1 fruit fly cellular context compared by ENCODE assay signal in genomic region chrX:7319053-7319702, dm6.
TF ChIP-seq lines count a peak whose summit lies in the region.

No protein-coding gene starts in this region.

TF ChIP-seq in whole organism, embryonic, 481 proteins besides CTCF, POLR2A, EP300 and RAD21 (continued from another document and continues in another):
- no peak for TF ChIP-seq YL-1 (GFP tag; optimal IDR thresholded peaks at IDR 0.05; lab: Kevin White, UChicago)
- no peak for TF ChIP-seq Opbp (GFP tag; IDR thresholded peaks at IDR 0.05; lab: Robert Waterston, UW; ENCODE audit: partially characterized antibody)
- TF ChIP-seq Eip74EF (GFP tag; optimal IDR thresholded peaks at IDR 0.05; lab: Kevin White, UChicago) = peak in 1 of 2 experiments; percentile 49
- peak; percentile 80 for TF ChIP-seq CG10209 (GFP tag; optimal IDR thresholded peaks at IDR 0.05; lab: Kevin White, UChicago)
- TF ChIP-seq hbn (GFP tag; IDR thresholded peaks at IDR 0.05; lab: Robert Waterston, UW; ENCODE audit: partially characterized antibody) = no peak
- TF ChIP-seq rib (GFP tag; IDR thresholded peaks at IDR 0.05; lab: Robert Waterston, UW) = no peak
- peak; percentile 79 for TF ChIP-seq Asciz (GFP tag; optimal IDR thresholded peaks at IDR 0.05; lab: Kevin White, UChicago)
- no peak for TF ChIP-seq Nf-YA (GFP tag; IDR thresholded peaks at IDR 0.05; lab: Robert Waterston, UW)
- TF ChIP-seq twi (tag; optimal IDR thresholded peaks at IDR 0.05; lab: Kevin White, UChicago) = peak; percentile 65
- peak; percentile 90 for TF ChIP-seq CG17361 (GFP tag; IDR thresholded peaks at IDR 0.05; lab: Robert Waterston, UW)
- no peak for TF ChIP-seq CG43689 (GFP tag; IDR thresholded peaks at IDR 0.05; lab: Robert Waterston, UW)
- TF ChIP-seq sens (GFP tag; lab: Kevin White, UChicago) = peak; percentile 98
- TF ChIP-seq Oli (tag; optimal IDR thresholded peaks at IDR 0.05; lab: Kevin White, UChicago) = peak; percentile 85
- peak; percentile 4 for TF ChIP-seq cwo (GFP tag; optimal IDR thresholded peaks at IDR 0.05; lab: Kevin White, UChicago)
- peak; percentile 8; the same call in 1 of the 2 replicates for TF ChIP-seq sim (GFP tag; IDR thresholded peaks at IDR 0.05; lab: Robert Waterston, UW)
- no peak for TF ChIP-seq mirr (GFP tag; optimal IDR thresholded peaks at IDR 0.05; lab: Kevin White, UChicago)
- peak; percentile 47 for TF ChIP-seq lbe (GFP tag; optimal IDR thresholded peaks at IDR 0.05; lab: Kevin White, UChicago)
- no peak for TF ChIP-seq Doc2 (GFP tag; IDR thresholded peaks at IDR 0.05; lab: Robert Waterston, UW)
- TF ChIP-seq p53 (GFP tag; optimal IDR thresholded peaks at IDR 0.05; lab: Kevin White, UChicago) = peak; percentile 9
- no peak for TF ChIP-seq CG11398 (GFP tag; optimal IDR thresholded peaks at IDR 0.05; lab: Kevin White, UChicago)
- no peak for TF ChIP-seq ase (GFP tag; IDR thresholded peaks at IDR 0.05; lab: Robert Waterston, UW)
- TF ChIP-seq CG13287 (GFP tag; IDR thresholded peaks at IDR 0.05; lab: Robert Waterston, UW; ENCODE audit: partially characterized antibody) = no peak
- TF ChIP-seq Dip2 (GFP tag; IDR thresholded peaks at IDR 0.05; lab: Robert Waterston, UW) = no peak
- peak; percentile 73 for TF ChIP-seq Abd-B (GFP tag; optimal IDR thresholded peaks at IDR 0.05; lab: Kevin White, UChicago)
- TF ChIP-seq CG12299 (tag; optimal IDR thresholded peaks at IDR 0.05; lab: Kevin White, UChicago) = peak; percentile 31
- peak; percentile 61; the same call in 1 of the 2 replicates for TF ChIP-seq gt (GFP tag; IDR thresholded peaks at IDR 0.05; lab: Robert Waterston, UW)
- no peak for TF ChIP-seq sug (tag; optimal IDR thresholded peaks at IDR 0.05; lab: Kevin White, UChicago)
- no peak for TF ChIP-seq CG15514 (GFP tag; optimal IDR thresholded peaks at IDR 0.05; lab: Kevin White, UChicago)
- TF ChIP-seq CG6683 (GFP tag; optimal IDR thresholded peaks at IDR 0.05; lab: Kevin White, UChicago) = no peak
- TF ChIP-seq ftz-f1 (GFP tag; optimal IDR thresholded peaks at IDR 0.05; lab: Kevin White, UChicago) = no peak
- TF ChIP-seq CoRest (tag; optimal IDR thresholded peaks at IDR 0.05; lab: Kevin White, UChicago) = peak; percentile 85
- TF ChIP-seq zen2 (GFP tag; IDR thresholded peaks at IDR 0.05; lab: Robert Waterston, UW; ENCODE audit: partially characterized antibody) = no peak
- no peak for TF ChIP-seq slbo (GFP tag; IDR thresholded peaks at IDR 0.05; lab: Robert Waterston, UW)
- no peak for TF ChIP-seq sens-2 (GFP tag; IDR thresholded peaks at IDR 0.05; lab: Robert Waterston, UW)
- TF ChIP-seq Aef1 (GFP tag; IDR thresholded peaks at IDR 0.05; lab: Robert Waterston, UW) = no peak
- TF ChIP-seq CG3407 (GFP tag; optimal IDR thresholded peaks at IDR 0.05; lab: Kevin White, UChicago) = peak; percentile 69
- TF ChIP-seq otp (GFP tag; IDR thresholded peaks at IDR 0.05; lab: Robert Waterston, UW) = 0 out of 3 replicates have a peak, but pooled peaks have one; percentile 41
- TF ChIP-seq pros (GFP tag; optimal IDR thresholded peaks at IDR 0.05; lab: Kevin White, UChicago) = peak; percentile 76
- TF ChIP-seq Atf3 (GFP tag; optimal IDR thresholded peaks at IDR 0.05; lab: Kevin White, UChicago) = peak; percentile 70
- peak; percentile 85 for TF ChIP-seq zfh1 (GFP tag; IDR thresholded peaks at IDR 0.05; lab: Robert Waterston, UW)
- TF ChIP-seq HHEX (GFP tag; optimal IDR thresholded peaks at IDR 0.05; lab: Kevin White, UChicago) = peak; percentile 26
- 0 out of 3 replicates have a peak, but pooled peaks have one; percentile 25 for TF ChIP-seq z (GFP tag; IDR thresholded peaks at IDR 0.05; lab: Robert Waterston, UW)
- TF ChIP-seq schlank (tag; optimal IDR thresholded peaks at IDR 0.05; lab: Kevin White, UChicago) = no peak
- peak; percentile 83 for TF ChIP-seq CG1602 (GFP tag; optimal IDR thresholded peaks at IDR 0.05; lab: Kevin White, UChicago)
- TF ChIP-seq gcm (GFP tag; optimal IDR thresholded peaks at IDR 0.05; lab: Kevin White, UChicago) = peak; percentile 75
- TF ChIP-seq Fer1 (GFP tag; optimal IDR thresholded peaks at IDR 0.05; lab: Kevin White, UChicago) = peak; percentile 9
- TF ChIP-seq Fer3 (tag; optimal IDR thresholded peaks at IDR 0.05; lab: Kevin White, UChicago) = peak; percentile 42
- TF ChIP-seq CG12391 (tag; optimal IDR thresholded peaks at IDR 0.05; lab: Kevin White, UChicago) = peak; percentile 91
- peak; percentile 26 for TF ChIP-seq CG18599 (GFP tag; optimal IDR thresholded peaks at IDR 0.05; lab: Kevin White, UChicago)
- TF ChIP-seq Sry-δ (GFP tag; optimal IDR thresholded peaks at IDR 0.05; lab: Kevin White, UChicago) = peak; percentile 23
- peak in 1 of 2 experiments; percentile 17 for TF ChIP-seq Hr78 (GFP tag; optimal IDR thresholded peaks at IDR 0.05; lab: Kevin White, UChicago)
- peak; percentile 69 for TF ChIP-seq CG16863 (GFP tag; optimal IDR thresholded peaks at IDR 0.05; lab: Kevin White, UChicago)
- TF ChIP-seq CG17612 (GFP tag; IDR thresholded peaks at IDR 0.05; lab: Robert Waterston, UW) = no peak
- TF ChIP-seq kay (GFP tag; optimal IDR thresholded peaks at IDR 0.05; lab: Kevin White, UChicago) = no peak
- TF ChIP-seq CG1024 (GFP tag; IDR thresholded peaks at IDR 0.05; lab: Robert Waterston, UW) = no peak
- TF ChIP-seq aop (GFP tag; IDR thresholded peaks at IDR 0.05; lab: Robert Waterston, UW) = no peak
- peak; percentile 73 for TF ChIP-seq fd102C (GFP tag; optimal IDR thresholded peaks at IDR 0.05; lab: Kevin White, UChicago)
- TF ChIP-seq CrebB (tag; optimal IDR thresholded peaks at IDR 0.05; lab: Kevin White, UChicago) = peak; percentile 22
- TF ChIP-seq Neu2 (GFP tag; optimal IDR thresholded peaks at IDR 0.05; lab: Kevin White, UChicago; ENCODE audit: borderline replicate concordance) = peak; percentile 30
- peak; percentile 60; the same call in 2 of the 3 replicates for TF ChIP-seq CG34422 (GFP tag; IDR thresholded peaks at IDR 0.05; lab: Robert Waterston, UW)
- peak; percentile 84 for TF ChIP-seq CG4820 (GFP tag; optimal IDR thresholded peaks at IDR 0.05; lab: Kevin White, UChicago)
- TF ChIP-seq Camta (GFP tag; optimal IDR thresholded peaks at IDR 0.05; lab: Kevin White, UChicago) = peak; percentile 74
- TF ChIP-seq ro (GFP tag; IDR thresholded peaks at IDR 0.05; lab: Robert Waterston, UW) = no peak
- TF ChIP-seq ttk (GFP tag; IDR thresholded peaks at IDR 0.05; lab: Robert Waterston, UW) = no peak
- peak; percentile 49; the same call in 1 of the 2 replicates for TF ChIP-seq HLH3B (GFP tag; IDR thresholded peaks at IDR 0.05; lab: Robert Waterston, UW)
- no peak for TF ChIP-seq CG2120 (GFP tag; optimal IDR thresholded peaks at IDR 0.05; lab: Kevin White, UChicago)
- TF ChIP-seq CG18619 (GFP tag; optimal IDR thresholded peaks at IDR 0.05; lab: Kevin White, UChicago) = peak; percentile 65
- TF ChIP-seq jing (GFP tag; optimal IDR thresholded peaks at IDR 0.05; lab: Kevin White, UChicago) = peak; percentile 74
- no peak for TF ChIP-seq CG16779 (GFP tag; IDR thresholded peaks at IDR 0.05; lab: Robert Waterston, UW)
- TF ChIP-seq CG31388 (GFP tag; optimal IDR thresholded peaks at IDR 0.05; lab: Kevin White, UChicago) = no peak
- TF ChIP-seq zen (tag; optimal IDR thresholded peaks at IDR 0.05; lab: Kevin White, UChicago) = peak; percentile 86
- TF ChIP-seq CG12104 (GFP tag; optimal IDR thresholded peaks at IDR 0.05; lab: Kevin White, UChicago) = peak; percentile 59
- peak; percentile 80 for TF ChIP-seq oc (tag; optimal IDR thresholded peaks at IDR 0.05; lab: Kevin White, UChicago)
- no peak for TF ChIP-seq dimm (GFP tag; IDR thresholded peaks at IDR 0.05; lab: Robert Waterston, UW)
- no peak for TF ChIP-seq hb (GFP tag; IDR thresholded peaks at IDR 0.05; lab: Robert Waterston, UW; ENCODE audit: partially characterized antibody)
- TF ChIP-seq dan (GFP tag; IDR thresholded peaks at IDR 0.05; lab: Robert Waterston, UW) = no peak
- no peak for TF ChIP-seq BEAF-32 (GFP tag; optimal IDR thresholded peaks at IDR 0.05; lab: Kevin White, UChicago)
- peak; percentile 49 for TF ChIP-seq Side (GFP tag; optimal IDR thresholded peaks at IDR 0.05; lab: Kevin White, UChicago)
- no peak for TF ChIP-seq HmgZ (tag; optimal IDR thresholded peaks at IDR 0.05; lab: Kevin White, UChicago)
- no peak for TF ChIP-seq Lim3 (GFP tag; IDR thresholded peaks at IDR 0.05; lab: Robert Waterston, UW)
- peak; percentile 54 for TF ChIP-seq ems (GFP tag; optimal IDR thresholded peaks at IDR 0.05; lab: Kevin White, UChicago)
- peak; percentile 51 for TF ChIP-seq tx (GFP tag; optimal IDR thresholded peaks at IDR 0.05; lab: Kevin White, UChicago)
- TF ChIP-seq CG6813 (GFP tag; optimal IDR thresholded peaks at IDR 0.05; lab: Kevin White, UChicago) = peak; percentile 77
- TF ChIP-seq Lpt (GFP tag; optimal IDR thresholded peaks at IDR 0.05; lab: Kevin White, UChicago) = no peak
- TF ChIP-seq tin (GFP tag; optimal IDR thresholded peaks at IDR 0.05; lab: Kevin White, UChicago) = peak; percentile 77
- TF ChIP-seq salm (tag; optimal IDR thresholded peaks at IDR 0.05; lab: Kevin White, UChicago) = peak; percentile 50
- TF ChIP-seq CG6765 (GFP tag; optimal IDR thresholded peaks at IDR 0.05; lab: Kevin White, UChicago) = no peak
- no peak for TF ChIP-seq Optix (GFP tag; IDR thresholded peaks at IDR 0.05; lab: Robert Waterston, UW)
- TF ChIP-seq CG12071 (GFP tag; optimal IDR thresholded peaks at IDR 0.05; lab: Kevin White, UChicago) = no peak
- TF ChIP-seq CG6654 (GFP tag; optimal IDR thresholded peaks at IDR 0.05; lab: Kevin White, UChicago) = peak; percentile 29
- TF ChIP-seq Hr39 (optimal IDR thresholded peaks at IDR 0.05; lab: Kevin White, UChicago) = no peak
- peak; percentile 93 for TF ChIP-seq Ssrp (tag; optimal IDR thresholded peaks at IDR 0.05; lab: Kevin White, UChicago)
- TF ChIP-seq hkb (optimal IDR thresholded peaks at IDR 0.05; lab: Kevin White, UChicago) = no peak
- TF ChIP-seq hkb (GFP tag; IDR thresholded peaks at IDR 0.05; lab: Robert Waterston, UW) = peak; percentile 64
- peak; percentile 48 for TF ChIP-seq CG12219 (GFP tag; optimal IDR thresholded peaks at IDR 0.05; lab: Kevin White, UChicago)
- TF ChIP-seq CG3995 (GFP tag; optimal IDR thresholded peaks at IDR 0.05; lab: Kevin White, UChicago) = no peak
- no peak for TF ChIP-seq abd-A (tag; optimal IDR thresholded peaks at IDR 0.05; lab: Kevin White, UChicago)
- TF ChIP-seq CG6254 (GFP tag; optimal IDR thresholded peaks at IDR 0.05; lab: Kevin White, UChicago) = peak; percentile 89
- TF ChIP-seq Hey (tag; optimal IDR thresholded peaks at IDR 0.05; lab: Kevin White, UChicago) = no peak
- peak; percentile 77 for TF ChIP-seq grau (tag; optimal IDR thresholded peaks at IDR 0.05; lab: Kevin White, UChicago)
- TF ChIP-seq Spps (tag; optimal IDR thresholded peaks at IDR 0.05; lab: Kevin White, UChicago) = peak; percentile 85
- TF ChIP-seq CG17829 (tag; optimal IDR thresholded peaks at IDR 0.05; lab: Kevin White, UChicago) = peak; percentile 88
- no peak for TF ChIP-seq gfzf (GFP tag; optimal IDR thresholded peaks at IDR 0.05; lab: Kevin White, UChicago)
- peak; percentile 60 for TF ChIP-seq lmd (GFP tag; IDR thresholded peaks at IDR 0.05; lab: Robert Waterston, UW)
- peak; percentile 71 for TF ChIP-seq row (GFP tag; IDR thresholded peaks at IDR 0.05; lab: Robert Waterston, UW)
- no peak for TF ChIP-seq CG14014 (GFP tag; IDR thresholded peaks at IDR 0.05; lab: Robert Waterston, UW)
- TF ChIP-seq Rx (GFP tag; IDR thresholded peaks at IDR 0.05; lab: Robert Waterston, UW) = peak; percentile 54
- TF ChIP-seq her (GFP tag; optimal IDR thresholded peaks at IDR 0.05; lab: Kevin White, UChicago) = no peak
- no peak for TF ChIP-seq Dll (GFP tag; IDR thresholded peaks at IDR 0.05; lab: Robert Waterston, UW; ENCODE audit: partially characterized antibody)
- no peak for TF ChIP-seq dysf (GFP tag; IDR thresholded peaks at IDR 0.05; lab: Robert Waterston, UW)
- TF ChIP-seq jumu (GFP tag; optimal IDR thresholded peaks at IDR 0.05; lab: Kevin White, UChicago) = peak; percentile 70
- TF ChIP-seq CG9609 (GFP tag; optimal IDR thresholded peaks at IDR 0.05; lab: Kevin White, UChicago) = peak; percentile 29
- no peak for TF ChIP-seq mld (GFP tag; IDR thresholded peaks at IDR 0.05; lab: Robert Waterston, UW; ENCODE audit: partially characterized antibody)
- TF ChIP-seq CG3726 (GFP tag; IDR thresholded peaks at IDR 0.05; lab: Robert Waterston, UW) = peak; percentile 34; the same call in 1 of the 3 replicates
- no peak for TF ChIP-seq CG42726 (GFP tag; IDR thresholded peaks at IDR 0.05; lab: Robert Waterston, UW; ENCODE audit: partially characterized antibody)
- TF ChIP-seq tap (tag; optimal IDR thresholded peaks at IDR 0.05; lab: Kevin White, UChicago) = peak; percentile 47
- no peak for TF ChIP-seq Dp (GFP tag; optimal IDR thresholded peaks at IDR 0.05; lab: Kevin White, UChicago)
- no peak for TF ChIP-seq sob (GFP tag; IDR thresholded peaks at IDR 0.05; lab: Robert Waterston, UW)
- peak; percentile 25 for TF ChIP-seq CG8281 (tag; optimal IDR thresholded peaks at IDR 0.05; lab: Kevin White, UChicago)
- TF ChIP-seq da (GFP tag; optimal IDR thresholded peaks at IDR 0.05; lab: Kevin White, UChicago) = peak; percentile 47
- TF ChIP-seq CG6272 (GFP tag; IDR thresholded peaks at IDR 0.05; lab: Robert Waterston, UW) = no peak
- no peak for TF ChIP-seq pfk (GFP tag; optimal IDR thresholded peaks at IDR 0.05; lab: Kevin White, UChicago)
- peak; percentile 88 for TF ChIP-seq az2 (GFP tag; optimal IDR thresholded peaks at IDR 0.05; lab: Kevin White, UChicago)
- no peak for TF ChIP-seq yki (optimal IDR thresholded peaks at IDR 0.05; lab: Kevin White, UChicago)
- peak; percentile 93 for TF ChIP-seq phol (tag; optimal IDR thresholded peaks at IDR 0.05; lab: Kevin White, UChicago)
- no peak for TF ChIP-seq Myb (GFP tag; optimal IDR thresholded peaks at IDR 0.05; lab: Kevin White, UChicago)
- TF ChIP-seq ci (GFP tag; IDR thresholded peaks at IDR 0.05; lab: Robert Waterston, UW) = peak; percentile 74; the same call in 2 of the 3 replicates
- TF ChIP-seq CG13424 (tag; optimal IDR thresholded peaks at IDR 0.05; lab: Kevin White, UChicago) = peak; percentile 81
- no peak for TF ChIP-seq cad (GFP tag; optimal IDR thresholded peaks at IDR 0.05; lab: Kevin White, UChicago)
- TF ChIP-seq CG6854 (GFP tag; optimal IDR thresholded peaks at IDR 0.05; lab: Kevin White, UChicago) = no peak
- TF ChIP-seq CG32772 (GFP tag; IDR thresholded peaks at IDR 0.05; lab: Robert Waterston, UW) = no peak
- TF ChIP-seq pho (GFP tag; optimal IDR thresholded peaks at IDR 0.05; lab: Kevin White, UChicago) = no peak
- TF ChIP-seq dm (GFP tag; optimal IDR thresholded peaks at IDR 0.05; lab: Kevin White, UChicago) = peak; percentile 56
- no peak for TF ChIP-seq Trl (optimal IDR thresholded peaks at IDR 0.05; lab: Kevin White, UChicago)
- TF ChIP-seq Trl (GFP tag; optimal IDR thresholded peaks at IDR 0.05; lab: Kevin White, UChicago) = peak; percentile 79
